Worm (Caenorhabditis elegans): ENCODE data around the gene elt-3.

Gene elt-3

ce11 chrX:13948810-13949209, 14.1 kb downstream of the elt-3 start, which contains the start of gene alg-1:
Gene alg-1, plus strand, starts transcription at chrX:13949110.
- TF ChIP-seq mxl-2 (GFP tag; conservative IDR thresholded peaks at IDR 0.05) (no peak), egl-43 (GFP tag; IDR thresholded peaks at IDR 0.05) (no peak), nhr-76 (tag; optimal IDR thresholded peaks at IDR 0.05) (no peak), nhr-48 (tag; optimal IDR thresholded peaks at IDR 0.05) (no peak), mdl-1 (tag; optimal IDR thresholded peaks at IDR 0.05) (no peak)

- TF ChIP-seq zfp-3 (GFP tag; conservative IDR thresholded peaks at IDR 0.05) (no peak), zag-1 (tag; optimal IDR thresholded peaks at IDR 0.05) (no peak), dmd-8 (GFP tag; IDR thresholded peaks at IDR 0.05) (no peak), F10B5.3 (tag; optimal IDR thresholded peaks at IDR 0.05) (no peak), dmd-6 (GFP tag; IDR thresholded peaks at IDR 0.05) (peak; percentile 60), daf-16 (GFP tag; optimal IDR thresholded peaks at IDR 0.05) (no peak), daf-16 (tag; optimal IDR thresholded peaks at IDR 0.05) (peak; percentile 39), dmd-9 (GFP tag; IDR thresholded peaks at IDR 0.05) (no peak), pqm-1 (tag; optimal IDR thresholded peaks at IDR 0.05) (no peak), ZK337.2 (GFP tag; IDR thresholded peaks at IDR 0.05) (no peak), mes-2 (tag; optimal IDR thresholded peaks at IDR 0.05; ENCODE audit: poor library complexity, severe bottlenecking) (peak; percentile 50), skn-1 (tag; optimal IDR thresholded peaks at IDR 0.05) (no peak), lin-29 (GFP tag; IDR thresholded peaks at IDR 0.05) (0 out of 2 replicates have a peak, but pooled peaks have one; percentile 33), ceh-44 (GFP tag; IDR thresholded peaks at IDR 0.05) (no peak), spr-3 (GFP tag; optimal IDR thresholded peaks at IDR 0.05) (no peak), Y105C5A.15 (GFP tag; IDR thresholded peaks at IDR 0.05) (no peak), nhr-111 (GFP tag; optimal IDR thresholded peaks at IDR 0.05) (no peak), lin-38 (GFP tag; IDR thresholded peaks at IDR 0.05) (0 out of 2 replicates have a peak, but pooled peaks have one; percentile 21), dpl-1 (GFP tag; optimal IDR thresholded peaks at IDR 0.05) (no peak), dve-1 (tag; optimal IDR thresholded peaks at IDR 0.05; ENCODE audit: insufficient read depth) (peak; percentile 64), T26A8.4 (GFP tag; IDR thresholded peaks at IDR 0.05) (no peak), vab-7 (GFP tag; IDR thresholded peaks at IDR 0.05) (no peak), nhr-11 (tag; optimal IDR thresholded peaks at IDR 0.05) (no peak), Y5F2A.4 (GFP tag; optimal IDR thresholded peaks at IDR 0.05) (no peak), hlh-30 (tag; optimal IDR thresholded peaks at IDR 0.05; ENCODE audit: insufficient read depth) (peak; percentile 50), snpc-1.2 (GFP tag; IDR thresholded peaks at IDR 0.05) (no peak), lsy-2 (tag; optimal IDR thresholded peaks at IDR 0.05) (peak in 1 of 2 experiments; percentile 21), nhr-237 (tag; optimal IDR thresholded peaks at IDR 0.05) (no peak), lim-7 (GFP tag; IDR thresholded peaks at IDR 0.05) (no peak), sdz-12 (GFP tag; optimal IDR thresholded peaks at IDR 0.05) (no peak), unc-39 (tag; optimal IDR thresholded peaks at IDR 0.05) (no peak), unc-62 (GFP tag; optimal IDR thresholded peaks at IDR 0.05 in 1 of 2) (peak in 1 of 2 experiments; percentile 72), unc-62 (tag; optimal IDR thresholded peaks at IDR 0.05) (no peak), egl-43 (GFP tag; IDR thresholded peaks at IDR 0.05) (peak; percentile 47; the same call in 1 of the 2 replicates), ceh-62 (tag; optimal IDR thresholded peaks at IDR 0.05) (no peak), tra-1 (GFP tag; IDR thresholded peaks at IDR 0.05) (no peak), zip-2 (tag; optimal IDR thresholded peaks at IDR 0.05) (no peak), F44E2.7 (GFP tag; IDR thresholded peaks at IDR 0.05) (no peak), ZK546.5 (tag; optimal IDR thresholded peaks at IDR 0.05) (no peak), nhr-6 (tag; optimal IDR thresholded peaks at IDR 0.05) (no peak), daf-8 (GFP tag; IDR thresholded peaks at IDR 0.05) (no peak), mdl-1 (tag; optimal IDR thresholded peaks at IDR 0.05) (peak in 1 of 2 experiments; percentile 36), ctbp-1 (GFP tag; IDR thresholded peaks at IDR 0.05) (no peak), zip-11 (GFP tag; IDR thresholded peaks at IDR 0.05) (no peak), nhr-25 (tag; optimal IDR thresholded peaks at IDR 0.05; ENCODE audit: borderline replicate concordance, insufficient read depth) (peak; percentile 50), set-16 (GFP tag; IDR thresholded peaks at IDR 0.05) (peak; percentile 38)
Observed at ce11 chrX:13950620-13951152, 16.0 kb downstream of the elt-3 start.

All from whole organism, L4 larva.